Fruit fly (Drosophila melanogaster): ENCODE data around the gene CG14292.

- TF ChIP-seq EcR (GFP tag; optimal IDR thresholded peaks at IDR 0.05) (peak; percentile 37), gl (tag; optimal IDR thresholded peaks at IDR 0.05) (no peak), CG34367 (tag; optimal IDR thresholded peaks at IDR 0.05) (no peak)
These were observed 11.3 kb upstream of the CG14292 start for dm6 chr3R:18916715-18917253.
